Fruit fly (Drosophila melanogaster) whole organism, pupa: Measurements from ENCODE around the gene CG4239.

Experiments
- CG12605 ChIP-seq: fragments of 200-800 bp; sonication (Bioruptor generic); IDR thresholded peaks from 2 replicates; pipeline ENCODE4 v1.3.6; 2022; ENCODE audit warnings: missing biosample characterization, missing genetic modification characterization
- CG15710 ChIP-seq: fragments of 200-800 bp; sonication (Bioruptor generic); optimal IDR thresholded peaks from 2 replicates; lab custom pipeline; 2018; ENCODE audit warnings: missing biosample characterization, mild to moderate bottlenecking, missing genetic modification characterization, moderate library complexity
- CG17806 ChIP-seq: fragments of 200-800 bp; sonication (Bioruptor generic); optimal IDR thresholded peaks from 2 replicates; lab custom pipeline; 2018; ENCODE audit warnings: missing biosample characterization, mild to moderate bottlenecking, missing genetic modification characterization, moderate library complexity
- CG34367 ChIP-seq: fragments of 200-800 bp; sonication (Bioruptor generic); optimal IDR thresholded peaks from 2 replicates; lab custom pipeline; 2018; ENCODE audit warnings: missing biosample characterization, mild to moderate bottlenecking, missing genetic modification characterization
- CG4496 ChIP-seq: fragments of 200-800 bp; sonication (Bioruptor generic); IDR thresholded peaks from 3 replicates; pipeline ENCODE4 v1.3.6; 2022; ENCODE audit warnings: missing biosample characterization, missing genetic modification characterization
- CG9948 ChIP-seq: fragments of 200-800 bp; sonication (Bioruptor generic); optimal IDR thresholded peaks from 2 replicates; lab custom pipeline; 2018; ENCODE audit warnings: missing biosample characterization, mild to moderate bottlenecking, missing genetic modification characterization, moderate library complexity
- D1 ChIP-seq: fragments of 200-800 bp; sonication (Bioruptor generic); optimal IDR thresholded peaks from 2 replicates; lab custom pipeline; 2018; ENCODE audit warnings: missing biosample characterization, mild to moderate bottlenecking, missing genetic modification characterization, moderate library complexity
- EcR ChIP-seq: fragments of 200-800 bp; sonication (Bioruptor generic); optimal IDR thresholded peaks from 3 replicates; lab custom pipeline; 2019; ENCODE audit warnings: missing biosample characterization, missing genetic modification characterization, mild to moderate bottlenecking, moderate library complexity, missing genetic modification reagents
- Ets98B ChIP-seq: fragments of 200-800 bp; sonication (Bioruptor generic); IDR thresholded peaks from 2 replicates; pipeline ENCODE4 v1.3.6; 2022; ENCODE audit warnings: missing biosample characterization, missing genetic modification characterization
- Pif1B ChIP-seq: fragments of 200-800 bp; sonication (Bioruptor generic); optimal IDR thresholded peaks from 3 replicates; lab custom pipeline; 2016; ENCODE audit warnings: missing biosample characterization, missing genetic modification characterization
- Snoo ChIP-seq: fragments of 200-800 bp; sonication (Bioruptor generic); optimal IDR thresholded peaks from 3 replicates; lab custom pipeline; 2017; ENCODE audit warnings: missing biosample characterization, mild to moderate bottlenecking, missing genetic modification characterization, inconsistent platforms
- gl ChIP-seq: fragments of 200-800 bp; sonication (Bioruptor generic); optimal IDR thresholded peaks from 2 replicates; lab custom pipeline; 2018; ENCODE audit warnings: missing biosample characterization, mild to moderate bottlenecking, missing genetic modification characterization

- no peak for TF ChIP-seq CG34367 (tag; lab: Kevin White, UChicago)
- no peak for TF ChIP-seq gl (tag; lab: Kevin White, UChicago)
- TF ChIP-seq EcR (GFP tag; lab: Kevin White, UChicago) = no peak
- no peak for TF ChIP-seq CG15710 (tag; lab: Kevin White, UChicago)
- no peak for TF ChIP-seq Pif1B (GFP tag; lab: Kevin White, UChicago)
- TF ChIP-seq Ets98B (GFP tag; lab: Robert Waterston, UW) = no peak
- no peak for TF ChIP-seq D1 (tag; lab: Kevin White, UChicago)
- TF ChIP-seq CG9948 (tag; lab: Kevin White, UChicago) = no peak
- no peak for TF ChIP-seq Snoo (tag; lab: Kevin White, UChicago)
- TF ChIP-seq CG12605 (GFP tag; lab: Robert Waterston, UW) = no peak
- TF ChIP-seq CG4496 = 0 out of 3 replicates have a peak, but pooled peaks have one; percentile 9
- no peak for TF ChIP-seq CG17806
Observed at dm6 chrX:16424296-16424695, 39.2 kb downstream of the CG4239 start.
